Fruit fly (Drosophila melanogaster): ENCODE results near the gene CG9427.

CG9427 gene

DNA sequence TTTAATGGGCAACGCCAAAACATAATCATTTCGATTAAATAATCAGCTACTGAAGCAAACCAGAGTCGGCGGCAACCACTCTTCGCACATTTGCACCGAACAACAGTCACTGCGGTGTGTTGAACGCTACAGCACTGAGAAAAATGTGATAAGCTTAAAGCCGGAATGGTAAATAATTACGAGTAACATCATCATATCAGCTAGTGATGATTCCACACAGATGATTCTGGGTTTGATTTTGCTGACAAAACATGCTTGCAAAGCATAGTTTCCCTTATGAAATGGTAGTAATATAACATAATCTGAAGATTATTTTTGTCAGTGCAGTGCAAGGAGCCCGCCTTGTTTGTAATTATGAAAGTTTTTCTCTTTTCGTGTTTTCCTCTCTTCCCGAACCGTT lies 28.6 kb downstream of the CG9427 start (continued):
- TF ChIP-seq Doc2 (GFP tag; IDR thresholded peaks at IDR 0.05) (no peak), Eip74EF (GFP tag; optimal IDR thresholded peaks at IDR 0.05) (no peak), CG4404 (GFP tag; IDR thresholded peaks at IDR 0.05) (peak; percentile 58), CG3065 (GFP tag; optimal IDR thresholded peaks at IDR 0.05) (no peak), trem (tag; optimal IDR thresholded peaks at IDR 0.05) (peak; percentile 35), CG2116 (GFP tag; optimal IDR thresholded peaks at IDR 0.05) (no peak), Nf-YB (GFP tag; optimal IDR thresholded peaks at IDR 0.05) (no peak), Dll (GFP tag; IDR thresholded peaks at IDR 0.05; ENCODE audit: partially characterized antibody) (no peak), vvl (GFP tag; IDR thresholded peaks at IDR 0.05) (peak; percentile 51; the same call in 1 of the 2 replicates), CG8765 (GFP tag; IDR thresholded peaks at IDR 0.05) (no peak; the same call in 1 of the 2 replicates), CG3163 (GFP tag; optimal IDR thresholded peaks at IDR 0.05) (no peak), luna (GFP tag; optimal IDR thresholded peaks at IDR 0.05) (no peak), en (GFP tag; optimal IDR thresholded peaks at IDR 0.05) (no peak), CG9817 (tag; optimal IDR thresholded peaks at IDR 0.05) (no peak), HmgZ (tag; optimal IDR thresholded peaks at IDR 0.05) (no peak), row (GFP tag; IDR thresholded peaks at IDR 0.05) (peak; percentile 58; the same call in 2 of the 3 replicates), CG12236 (GFP tag; optimal IDR thresholded peaks at IDR 0.05) (peak; percentile 26), prd (optimal IDR thresholded peaks at IDR 0.05) (no peak), prd (GFP tag; IDR thresholded peaks at IDR 0.05) (peak; percentile 51; the same call in 1 of the 3 replicates), CG4617 (GFP tag; optimal IDR thresholded peaks at IDR 0.05; ENCODE audit: borderline replicate concordance) (no peak), ken (GFP tag; IDR thresholded peaks at IDR 0.05) (no peak; the same call in 2 of the 3 replicates), chn (GFP tag; optimal IDR thresholded peaks at IDR 0.05) (peak; percentile 39), NC2β (GFP tag; optimal IDR thresholded peaks at IDR 0.05) (peak; percentile 40), sens (GFP tag) (peak; percentile 92), bcd (GFP tag; optimal IDR thresholded peaks at IDR 0.05) (peak; percentile 55), Optix (GFP tag; IDR thresholded peaks at IDR 0.05) (peak; percentile 47; the same call in 1 of the 3 replicates), Hey (tag; optimal IDR thresholded peaks at IDR 0.05) (no peak), sqz (GFP tag; optimal IDR thresholded peaks at IDR 0.05) (no peak), CG7963 (GFP tag; IDR thresholded peaks at IDR 0.05; ENCODE audit: partially characterized antibody) (no peak), Rx (GFP tag; IDR thresholded peaks at IDR 0.05) (no peak), stc (GFP tag; IDR thresholded peaks at IDR 0.05) (no peak), D19B (GFP tag; optimal IDR thresholded peaks at IDR 0.05) (no peak), CG2875 (GFP tag; optimal IDR thresholded peaks at IDR 0.05) (peak; percentile 54), CG3995 (GFP tag; optimal IDR thresholded peaks at IDR 0.05) (no peak), CG1233 (GFP tag; optimal IDR thresholded peaks at IDR 0.05) (no peak), tna (GFP tag; IDR thresholded peaks at IDR 0.05; ENCODE audit: partially characterized antibody) (no peak), CG7556 (GFP tag; optimal IDR thresholded peaks at IDR 0.05) (peak; percentile 28), sc (optimal IDR thresholded peaks at IDR 0.05) (no peak), sc (GFP tag; optimal IDR thresholded peaks at IDR 0.05) (peak; percentile 38), CG15696 (tag; optimal IDR thresholded peaks at IDR 0.05) (peak; percentile 12), CG30020 (tag; optimal IDR thresholded peaks at IDR 0.05) (no peak), crol (GFP tag; IDR thresholded peaks at IDR 0.05) (no peak), Ets97D (GFP tag; optimal IDR thresholded peaks at IDR 0.05) (no peak), CG8944 (GFP tag; optimal IDR thresholded peaks at IDR 0.05) (peak; percentile 51), Sry-δ (GFP tag; optimal IDR thresholded peaks at IDR 0.05) (peak; percentile 25), ato (GFP tag; IDR thresholded peaks at IDR 0.05; ENCODE audit: partially characterized antibody) (no peak), abd-A (tag; optimal IDR thresholded peaks at IDR 0.05) (no peak), oc (tag; optimal IDR thresholded peaks at IDR 0.05) (peak; percentile 44), CG12104 (GFP tag; optimal IDR thresholded peaks at IDR 0.05) (no peak), aop (GFP tag; IDR thresholded peaks at IDR 0.05) (no peak), Sry-β (GFP tag; optimal IDR thresholded peaks at IDR 0.05) (no peak), CG13123 (GFP tag; optimal IDR thresholded peaks at IDR 0.05) (no peak)

Data from whole organism, embryonic.